Fruit fly (Drosophila melanogaster): ENCODE measurements around the gene tinc.

tinc gene

dm6 chr3R:17793287-17793686, 18.1 kb upstream of the tinc start:
- TF ChIP-seq Pif1A (GFP tag; optimal IDR thresholded peaks at IDR 0.05) (no peak), CG32121 (GFP tag; IDR thresholded peaks at IDR 0.05) (no peak), gl (tag; optimal IDR thresholded peaks at IDR 0.05) (no peak), CG13204 (GFP tag; optimal IDR thresholded peaks at IDR 0.05) (no peak), CG17806 (tag; optimal IDR thresholded peaks at IDR 0.05) (no peak), Snoo (tag; optimal IDR thresholded peaks at IDR 0.05) (no peak), rn (GFP tag; IDR thresholded peaks at IDR 0.05) (no peak), D1 (tag; optimal IDR thresholded peaks at IDR 0.05) (no peak), CG34367 (tag; optimal IDR thresholded peaks at IDR 0.05) (no peak), CG4496 (GFP tag; IDR thresholded peaks at IDR 0.05) (no peak), Ets98B (GFP tag; IDR thresholded peaks at IDR 0.05) (no peak), CG8301 (tag; optimal IDR thresholded peaks at IDR 0.05) (no peak), fd96Ca (GFP tag; IDR thresholded peaks at IDR 0.05) (no peak), CG10348 (GFP tag; IDR thresholded peaks at IDR 0.05) (no peak), Pif1B (GFP tag; optimal IDR thresholded peaks at IDR 0.05) (no peak), CG9948 (tag; optimal IDR thresholded peaks at IDR 0.05) (no peak), CG15710 (tag; optimal IDR thresholded peaks at IDR 0.05) (no peak)

dm6 chr3R:17794335-17795074, 16.8 kb upstream of the tinc start, which contains the start of gene CG43102:
CG43102 (minus strand) TSS chr3R:17794490.
- TF ChIP-seq CG14655 (GFP tag; optimal IDR thresholded peaks at IDR 0.05) (peak; percentile 64), CG9948 (tag; optimal IDR thresholded peaks at IDR 0.05) (peak; percentile 50), rn (GFP tag; IDR thresholded peaks at IDR 0.05) (peak; percentile 44; the same call in 1 of the 2 replicates), Pif1B (GFP tag; optimal IDR thresholded peaks at IDR 0.05) (peak; percentile 81), CG15710 (tag; optimal IDR thresholded peaks at IDR 0.05) (peak; percentile 61), CG10348 (GFP tag; IDR thresholded peaks at IDR 0.05) (no peak), CG34367 (tag; optimal IDR thresholded peaks at IDR 0.05) (peak; percentile 45), CG8159 (tag; optimal IDR thresholded peaks at IDR 0.05) (peak; percentile 65), Snoo (tag; optimal IDR thresholded peaks at IDR 0.05) (peak; percentile 63), Ets98B (GFP tag; IDR thresholded peaks at IDR 0.05) (peak; percentile 80), EcR (GFP tag; optimal IDR thresholded peaks at IDR 0.05) (no peak), CG32121 (GFP tag; IDR thresholded peaks at IDR 0.05) (peak; percentile 70), Pif1A (GFP tag; optimal IDR thresholded peaks at IDR 0.05) (peak; percentile 72), CG8301 (tag; optimal IDR thresholded peaks at IDR 0.05) (peak; percentile 59), CG4496 (GFP tag; IDR thresholded peaks at IDR 0.05) (peak; percentile 85), fd96Ca (GFP tag; IDR thresholded peaks at IDR 0.05) (peak; percentile 76), CG17806 (tag; optimal IDR thresholded peaks at IDR 0.05) (peak; percentile 89), gl (tag; optimal IDR thresholded peaks at IDR 0.05) (peak; percentile 12), D1 (tag; optimal IDR thresholded peaks at IDR 0.05) (no peak), CG12605 (GFP tag; IDR thresholded peaks at IDR 0.05) (peak; percentile 59), CG13204 (GFP tag; optimal IDR thresholded peaks at IDR 0.05) (no peak)

- TF ChIP-seq fd96Ca (GFP tag; IDR thresholded peaks at IDR 0.05) (no peak), Pif1B (GFP tag; optimal IDR thresholded peaks at IDR 0.05) (no peak), CG13204 (GFP tag; optimal IDR thresholded peaks at IDR 0.05) (no peak)
These were observed 16.3 kb upstream of the tinc start, which contains the start of gene pasi1 for dm6 chr3R:17795075-17795420. pasi1 (plus strand) TSS chr3R:17795075.

DNA sequence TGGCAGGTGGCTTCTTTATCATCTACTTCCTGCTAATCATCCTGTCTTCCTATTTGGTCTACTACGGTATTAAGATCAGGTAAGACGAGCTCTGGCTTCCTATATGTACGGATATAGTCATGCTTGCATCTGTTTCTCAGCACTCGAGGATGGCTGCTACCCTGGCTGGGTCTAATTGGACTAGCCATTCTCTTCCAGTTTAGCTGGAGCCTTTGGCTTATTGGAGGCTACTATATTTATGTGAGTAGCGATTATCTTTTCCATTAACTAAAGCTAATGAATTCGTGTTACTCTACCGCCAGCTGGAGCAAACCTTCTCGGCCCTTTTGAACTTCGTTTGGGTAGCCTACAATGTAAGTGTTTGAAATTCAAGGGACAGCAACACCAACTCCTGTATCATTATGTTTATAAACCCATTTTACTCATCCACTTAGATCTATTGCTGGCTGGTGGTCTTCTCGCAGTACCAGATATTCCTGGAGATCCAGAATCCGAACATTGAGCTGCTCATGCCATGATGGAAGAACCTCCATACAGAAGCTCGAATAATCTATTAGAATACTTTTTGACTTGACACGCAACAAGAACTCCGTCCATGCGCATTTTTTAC, 15.7 kb upstream of the tinc start:
- TF ChIP-seq Ets98B (GFP tag; IDR thresholded peaks at IDR 0.05) = no peak
- no peak for TF ChIP-seq Pif1B (GFP tag; optimal IDR thresholded peaks at IDR 0.05)
- TF ChIP-seq CG13204 (GFP tag; optimal IDR thresholded peaks at IDR 0.05) = no peak
- TF ChIP-seq rn (GFP tag; IDR thresholded peaks at IDR 0.05) = no peak

DNA sequence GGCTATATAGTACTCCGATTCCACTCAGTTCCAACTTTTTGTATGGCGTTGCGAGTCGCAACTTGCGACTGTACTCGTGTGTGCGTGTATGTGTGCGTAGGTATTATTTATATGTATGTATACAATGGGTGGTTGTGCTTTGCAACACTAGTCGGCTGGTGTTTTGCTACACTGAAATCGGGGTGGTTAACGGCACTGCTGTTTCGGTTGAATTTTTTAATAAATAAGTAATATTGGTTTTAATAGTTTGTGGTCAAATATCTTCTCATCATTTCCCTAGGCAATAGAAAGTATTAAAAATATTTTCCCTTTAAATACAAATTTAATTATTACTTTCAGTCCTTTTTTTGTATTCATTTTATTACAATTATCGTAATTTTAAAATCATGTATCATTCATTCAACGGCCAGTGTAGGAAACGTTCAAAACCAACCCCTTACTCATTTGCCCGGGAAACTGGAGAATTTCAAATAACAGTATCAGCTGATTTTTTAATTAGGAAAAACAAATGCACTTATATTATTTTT, 13.1 kb upstream of the tinc start, which contains the start of gene CG7379:
CG7379 (minus strand) TSS at position 94 of the 527 bp plus-strand sequence.
- TF ChIP-seq CG14655 (GFP tag; optimal IDR thresholded peaks at IDR 0.05) (no peak), gl (tag; optimal IDR thresholded peaks at IDR 0.05) (peak; percentile 16), CG32121 (GFP tag; IDR thresholded peaks at IDR 0.05) (0 out of 2 replicates have a peak, but pooled peaks have one; percentile 39), CG34367 (tag; optimal IDR thresholded peaks at IDR 0.05) (peak; percentile 52), CG13204 (GFP tag; optimal IDR thresholded peaks at IDR 0.05) (no peak), CG8301 (tag; optimal IDR thresholded peaks at IDR 0.05) (no peak), CG10348 (GFP tag; IDR thresholded peaks at IDR 0.05) (no peak), D1 (tag; optimal IDR thresholded peaks at IDR 0.05) (no peak), Snoo (tag; optimal IDR thresholded peaks at IDR 0.05) (peak; percentile 82), CG12605 (GFP tag; IDR thresholded peaks at IDR 0.05) (no peak), CG8159 (tag; optimal IDR thresholded peaks at IDR 0.05) (peak; percentile 59), CG15710 (tag; optimal IDR thresholded peaks at IDR 0.05) (peak; percentile 68), Ets98B (GFP tag; IDR thresholded peaks at IDR 0.05) (peak; percentile 56; the same call in 1 of the 2 replicates), rn (GFP tag; IDR thresholded peaks at IDR 0.05) (peak; percentile 47; the same call in 1 of the 2 replicates), fd96Ca (GFP tag; IDR thresholded peaks at IDR 0.05) (peak; percentile 49; the same call in 2 of the 3 replicates), Pif1B (GFP tag; optimal IDR thresholded peaks at IDR 0.05) (peak; percentile 77), CG9948 (tag; optimal IDR thresholded peaks at IDR 0.05) (peak; percentile 26), Pif1A (GFP tag; optimal IDR thresholded peaks at IDR 0.05) (no peak), CG4496 (GFP tag; IDR thresholded peaks at IDR 0.05) (peak; percentile 77), CG17806 (tag; optimal IDR thresholded peaks at IDR 0.05) (peak; percentile 71)
